Fruit fly (Drosophila melanogaster): Measurements from ENCODE around the gene Mnt.

Gene Mnt

dm6 chrX:3704204-3704660 lies 32.6 kb downstream of the Mnt start:
- peak; percentile 68 for TF ChIP-seq CG17801 (GFP tag; optimal IDR thresholded peaks at IDR 0.05; ENCODE audit: partially characterized antibody)

DNA sequence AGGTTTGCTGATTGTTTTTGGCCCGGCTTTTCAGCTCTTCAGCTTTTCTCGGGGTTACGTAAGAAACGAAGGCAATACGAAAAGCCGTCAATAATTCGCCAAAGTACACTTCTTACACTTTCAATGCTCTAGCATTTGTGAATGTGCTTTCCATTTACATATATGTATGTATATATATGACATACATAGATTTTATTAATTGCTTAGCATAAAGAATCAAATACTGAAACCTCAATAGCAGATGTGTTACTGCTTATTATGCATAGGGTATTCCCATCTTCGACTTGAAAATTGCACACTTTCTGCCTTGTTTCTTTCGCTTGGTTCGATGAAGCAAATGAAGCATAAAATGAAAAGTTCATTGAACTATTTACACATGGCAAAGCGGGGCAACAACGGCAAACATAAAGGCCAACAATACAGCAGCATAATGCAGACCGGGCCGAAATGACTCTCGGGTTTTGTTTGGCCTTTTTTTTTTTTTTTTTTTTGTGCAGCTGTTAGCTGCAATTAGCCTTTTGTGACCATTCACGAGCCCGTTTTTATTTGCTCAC lies 39.0 kb downstream of the Mnt start:
- no peak for TF ChIP-seq CG17801 (GFP tag; optimal IDR thresholded peaks at IDR 0.05; ENCODE audit: partially characterized antibody)

- no peak for TF ChIP-seq CG17801 (GFP tag; optimal IDR thresholded peaks at IDR 0.05; ENCODE audit: partially characterized antibody)
Measured at dm6 chrX:3714020-3714419, 42.4 kb downstream of the Mnt start.

dm6 chrX:3715616-3716015 lies 44.0 kb downstream of the Mnt start:
- no peak for TF ChIP-seq CG17801 (GFP tag; optimal IDR thresholded peaks at IDR 0.05; ENCODE audit: partially characterized antibody)

dm6 chrX:3718592-3719267 lies 47.1 kb downstream of the Mnt start:
- no peak for TF ChIP-seq CG17801 (GFP tag; optimal IDR thresholded peaks at IDR 0.05; ENCODE audit: partially characterized antibody)

DNA sequence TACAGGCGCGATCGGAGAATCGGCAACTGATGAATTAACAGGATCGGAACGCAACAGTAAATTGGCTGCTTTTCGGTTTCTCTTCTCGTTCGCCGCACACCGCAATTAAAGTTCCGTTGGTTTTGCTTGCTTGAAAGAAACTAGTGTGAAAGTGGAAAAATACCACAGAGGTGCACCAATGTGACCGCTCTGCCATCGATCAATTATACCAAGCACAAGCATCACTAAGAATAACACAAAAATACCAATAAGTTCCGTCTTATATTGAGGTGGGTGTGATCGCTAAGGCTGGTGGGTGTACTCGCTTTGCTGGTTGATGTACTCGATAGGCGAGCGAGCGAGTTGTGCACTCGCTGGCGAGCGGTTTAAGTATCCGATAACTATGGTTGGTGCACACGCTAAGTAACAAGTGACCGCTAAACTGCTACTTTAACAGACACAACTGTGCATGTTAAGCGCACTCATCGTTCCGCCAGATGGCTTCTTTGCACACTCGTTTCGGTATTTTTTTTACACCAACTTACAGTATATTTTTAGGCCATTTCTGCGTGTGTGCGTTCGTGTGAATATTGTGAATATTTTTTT lies 48.0 kb downstream of the Mnt start, which contains the start of the genes Rala and Tlk:
Rala (minus strand) TSS at position 156 of the 585 bp plus-strand sequence.
Tlk (plus strand) TSS at position 528 of the 585 bp plus-strand sequence.
- TF ChIP-seq CG17801 (GFP tag; optimal IDR thresholded peaks at IDR 0.05; ENCODE audit: partially characterized antibody), result peak; percentile 28

- peak; percentile 42 for TF ChIP-seq CG17801 (GFP tag; optimal IDR thresholded peaks at IDR 0.05; ENCODE audit: partially characterized antibody)
Measured at dm6 chrX:3720176-3720981, 48.8 kb downstream of the Mnt start.

dm6 chrX:3721568-3721967 lies 50.0 kb downstream of the Mnt start:
- TF ChIP-seq CG17801 (GFP tag; optimal IDR thresholded peaks at IDR 0.05; ENCODE audit: partially characterized antibody), result no peak

DNA sequence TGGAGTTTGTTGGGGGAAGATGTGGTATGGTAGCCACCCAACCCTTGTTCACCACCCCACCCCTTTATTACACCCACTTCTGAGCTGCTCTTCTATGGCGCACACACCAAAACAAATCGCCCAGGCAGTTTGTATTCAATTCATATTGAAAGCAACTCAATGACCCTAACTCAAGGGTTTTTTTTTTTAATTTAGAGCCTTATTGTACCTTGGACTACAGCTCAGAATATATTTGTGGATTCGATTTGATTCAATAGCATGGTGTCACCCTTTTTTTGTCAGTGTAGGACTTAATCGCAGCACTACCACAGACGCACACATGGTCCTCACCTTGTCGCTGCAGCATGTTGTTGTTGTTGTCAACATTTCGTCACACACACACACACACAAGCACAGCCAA lies 50.6 kb downstream of the Mnt start:
- TF ChIP-seq CG17801 (GFP tag; optimal IDR thresholded peaks at IDR 0.05; ENCODE audit: partially characterized antibody), result no peak

dm6 chrX:3722975-3723374 lies 51.4 kb downstream of the Mnt start:
- TF ChIP-seq CG17801 (GFP tag; optimal IDR thresholded peaks at IDR 0.05; ENCODE audit: partially characterized antibody), result peak; percentile 42

DNA sequence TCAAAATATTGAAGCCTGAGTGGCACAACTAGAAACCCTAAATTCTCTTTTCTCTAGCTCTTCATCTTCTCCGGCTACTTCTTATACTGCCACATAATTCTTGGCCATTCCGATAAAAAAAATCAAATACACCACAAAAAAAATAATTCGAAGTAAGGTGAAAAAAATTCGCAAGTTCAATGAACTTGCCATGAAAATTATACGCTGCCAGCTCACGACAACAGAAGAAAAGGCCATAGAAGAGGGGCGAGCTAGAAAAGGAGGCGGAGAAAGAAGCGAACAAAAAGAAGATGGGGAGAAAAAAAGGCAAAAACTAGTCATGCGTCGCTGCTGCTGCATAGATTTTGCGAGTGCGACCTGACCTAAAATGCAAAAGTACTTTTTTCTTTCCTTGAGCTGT lies 53.4 kb downstream of the Mnt start:
- no peak for TF ChIP-seq CG17801 (GFP tag; optimal IDR thresholded peaks at IDR 0.05; ENCODE audit: partially characterized antibody)

- TF ChIP-seq CG17801 (GFP tag; optimal IDR thresholded peaks at IDR 0.05; ENCODE audit: partially characterized antibody), result no peak
Measured at dm6 chrX:3725916-3726315, 54.3 kb downstream of the Mnt start.

DNA sequence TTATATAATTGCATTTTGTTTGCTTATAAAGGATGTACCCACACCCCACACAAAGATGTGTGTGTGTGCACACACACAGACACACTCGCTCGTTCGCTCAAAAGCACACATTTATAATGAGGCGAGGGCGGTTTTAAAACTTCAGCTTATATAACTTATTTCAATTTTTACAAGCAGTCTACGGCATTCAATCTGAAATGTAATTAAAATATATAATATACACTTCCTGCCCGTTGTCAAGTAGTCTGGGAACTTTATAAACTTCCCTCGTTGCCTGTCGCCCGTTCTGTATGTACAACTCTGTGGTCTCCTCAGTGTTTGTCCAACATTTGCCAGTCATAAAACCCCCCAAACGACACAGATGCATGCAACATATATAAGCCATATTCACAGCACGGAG lies 59.3 kb downstream of the Mnt start:
- no peak for TF ChIP-seq CG17801 (GFP tag; optimal IDR thresholded peaks at IDR 0.05; ENCODE audit: partially characterized antibody)

DNA sequence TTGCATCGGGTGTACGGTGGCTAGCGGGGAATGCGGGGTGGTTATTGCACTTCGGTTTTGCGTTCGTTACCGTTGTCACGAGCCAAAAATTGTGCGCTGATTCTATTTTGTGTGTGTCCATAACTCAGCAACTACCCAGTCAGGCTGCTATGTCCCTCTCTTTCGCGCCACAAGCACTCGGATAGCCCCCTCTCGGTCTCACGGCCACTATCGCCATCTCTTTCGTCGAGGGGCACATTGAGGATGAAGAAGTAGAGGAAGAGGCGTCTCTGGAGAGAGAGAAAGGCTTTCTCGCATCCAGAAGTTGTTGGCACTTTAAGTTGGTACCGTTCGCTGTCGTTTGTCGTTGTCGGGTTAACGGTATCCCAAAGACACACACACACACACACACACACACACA lies 66.2 kb downstream of the Mnt start:
- no peak for TF ChIP-seq CG17801 (GFP tag; optimal IDR thresholded peaks at IDR 0.05; ENCODE audit: partially characterized antibody)

- TF ChIP-seq CG17801 (GFP tag; optimal IDR thresholded peaks at IDR 0.05; ENCODE audit: partially characterized antibody), result no peak
Measured at dm6 chrX:3739165-3739888, 67.7 kb downstream of the Mnt start.
